Fruit fly (Drosophila melanogaster) whole organism, larva: ENCODE measurements around the gene Sfp79B.

Experiments used
- noc ChIP-seq: fragments of 200-800 bp; sonication (Bioruptor generic); optimal IDR thresholded peaks from 3 replicates; lab custom pipeline; 2019; ENCODE audit warnings: missing biosample characterization, mild to moderate bottlenecking, missing genetic modification characterization, moderate library complexity

Sfp79B gene

DNA sequence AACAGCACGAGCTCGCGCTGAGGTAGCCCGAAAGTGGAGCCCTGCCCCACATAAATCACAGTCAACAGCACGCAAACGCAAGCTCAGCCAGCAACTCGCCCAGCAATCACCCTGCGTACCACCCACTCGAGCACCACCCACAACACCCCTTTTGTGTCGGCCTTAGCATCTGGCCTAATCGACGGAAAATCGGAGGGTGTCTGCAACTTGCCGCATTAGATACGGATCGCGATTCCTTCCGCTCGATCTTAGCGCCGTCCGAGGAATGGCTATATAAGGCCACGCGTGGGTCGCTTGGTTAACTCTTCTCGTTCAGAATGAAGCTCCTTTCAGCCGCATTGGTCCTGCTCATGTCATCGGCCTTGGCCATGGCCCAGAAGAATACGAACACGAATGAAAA lies at the start of gene Sfp79B:
Gene Sfp79B (plus strand): TSS at position 301 of the 400 bp plus-strand sequence.
- no peak for TF ChIP-seq noc (tag; lab: Kevin White, UChicago)

DNA sequence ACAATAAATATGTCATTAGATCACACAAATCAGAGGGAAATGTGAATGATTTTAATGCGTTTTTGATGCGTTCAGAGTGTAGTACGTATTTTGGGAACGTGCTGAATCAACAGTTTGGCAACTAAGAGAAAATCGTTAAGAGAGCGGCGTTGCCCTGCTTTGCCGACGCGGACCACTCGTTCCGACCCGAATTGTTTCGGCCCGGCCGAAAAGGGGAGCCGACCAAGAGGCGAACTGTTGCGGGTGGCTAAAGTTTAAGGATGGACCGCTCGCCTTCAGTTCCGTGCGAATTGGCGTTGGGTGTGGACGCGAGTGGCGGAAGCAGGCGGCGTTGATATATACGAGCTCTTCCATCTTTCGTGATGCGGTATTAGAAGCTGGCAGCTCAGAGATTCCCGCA lies 45.4 kb upstream of the Sfp79B start, which contains the start of gene Oct-TyrR:
Gene Oct-TyrR (plus strand): TSS at position 287 of the 400 bp plus-strand sequence.
- no peak for TF ChIP-seq noc (tag; lab: Kevin White, UChicago)

- no peak for TF ChIP-seq noc (tag; lab: Kevin White, UChicago)
These were observed 29.0 kb upstream of the Sfp79B start for dm6 chr3L:22051152-22051551.

DNA sequence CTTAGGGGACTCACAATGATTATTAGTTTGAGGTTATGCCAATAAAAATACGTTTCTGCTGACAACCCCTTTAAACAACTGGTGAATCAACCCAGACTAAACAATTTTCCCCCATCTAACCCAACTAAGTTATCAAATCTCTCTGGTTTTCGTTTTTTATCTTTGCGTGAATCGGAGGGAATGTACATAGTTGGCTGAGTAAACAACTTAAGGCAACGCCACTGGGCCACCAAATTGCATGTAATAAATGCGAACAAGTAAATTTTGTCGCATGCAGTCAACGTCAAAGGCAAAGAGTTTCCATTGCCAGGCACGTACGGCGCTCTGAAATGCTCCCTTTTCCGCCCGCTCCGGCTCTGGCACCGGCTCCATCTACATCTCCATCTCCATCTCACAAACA lies 26.8 kb upstream of the Sfp79B start:
- no peak for TF ChIP-seq noc (tag; lab: Kevin White, UChicago)

DNA sequence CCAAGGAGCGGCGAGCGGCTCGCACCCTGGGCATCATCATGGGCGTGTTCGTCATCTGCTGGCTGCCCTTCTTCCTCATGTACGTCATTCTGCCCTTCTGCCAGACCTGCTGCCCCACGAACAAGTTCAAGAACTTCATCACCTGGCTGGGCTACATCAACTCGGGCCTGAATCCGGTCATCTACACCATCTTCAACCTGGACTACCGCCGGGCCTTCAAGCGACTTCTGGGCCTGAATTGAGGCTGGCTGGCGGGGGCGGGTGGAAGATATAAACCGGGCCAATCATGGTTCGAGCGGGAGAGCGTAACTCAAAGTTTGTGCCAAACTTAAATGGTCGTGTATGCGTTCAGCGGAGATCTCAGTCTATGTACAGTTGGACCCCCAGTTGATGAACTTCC lies 16.3 kb upstream of the Sfp79B start:
- no peak for TF ChIP-seq noc (tag; lab: Kevin White, UChicago)

DNA sequence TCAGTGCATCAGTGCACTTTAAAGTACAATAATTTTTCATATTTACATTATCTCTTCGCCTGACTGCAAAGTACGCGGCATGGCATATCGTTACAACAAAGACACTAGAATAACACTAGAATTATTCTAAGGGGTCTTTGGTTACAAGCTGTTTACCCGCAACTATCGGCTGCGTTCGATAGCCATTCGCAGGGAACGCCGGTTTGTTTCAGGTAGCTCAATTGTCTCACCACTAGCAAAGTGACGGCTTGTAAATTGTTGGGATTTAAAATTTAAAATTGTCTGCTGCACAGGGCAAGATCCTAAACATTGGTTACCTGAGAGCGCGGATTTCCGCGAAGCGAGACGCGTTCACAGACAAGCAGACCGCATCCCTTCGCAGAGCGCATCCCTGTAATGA lies 14.4 kb upstream of the Sfp79B start, which contains the start of gene CG14561:
Gene CG14561 (plus strand): TSS at position 214 of the 400 bp plus-strand sequence.
- no peak for TF ChIP-seq noc (tag; lab: Kevin White, UChicago)

DNA sequence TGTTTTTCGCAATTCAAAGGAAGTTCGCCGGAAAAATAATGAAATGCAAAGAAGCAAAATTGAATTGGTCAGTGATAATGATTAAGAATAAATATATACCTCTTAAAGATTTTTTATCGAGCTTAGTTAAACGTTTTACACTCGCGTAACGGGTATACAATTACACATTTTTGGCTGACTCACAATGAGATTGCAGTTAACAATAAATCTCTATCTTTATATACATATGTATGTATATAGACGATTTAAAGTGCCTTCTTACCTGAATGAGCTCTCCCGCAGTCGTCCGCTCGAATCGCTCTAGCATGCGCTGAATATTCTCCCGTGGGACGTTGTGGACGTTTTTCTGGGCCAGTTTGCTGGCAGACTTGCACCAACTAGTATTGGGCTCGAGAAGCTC lies 9.6 kb upstream of the Sfp79B start:
- TF ChIP-seq noc (tag; lab: Kevin White, UChicago) = no peak

DNA sequence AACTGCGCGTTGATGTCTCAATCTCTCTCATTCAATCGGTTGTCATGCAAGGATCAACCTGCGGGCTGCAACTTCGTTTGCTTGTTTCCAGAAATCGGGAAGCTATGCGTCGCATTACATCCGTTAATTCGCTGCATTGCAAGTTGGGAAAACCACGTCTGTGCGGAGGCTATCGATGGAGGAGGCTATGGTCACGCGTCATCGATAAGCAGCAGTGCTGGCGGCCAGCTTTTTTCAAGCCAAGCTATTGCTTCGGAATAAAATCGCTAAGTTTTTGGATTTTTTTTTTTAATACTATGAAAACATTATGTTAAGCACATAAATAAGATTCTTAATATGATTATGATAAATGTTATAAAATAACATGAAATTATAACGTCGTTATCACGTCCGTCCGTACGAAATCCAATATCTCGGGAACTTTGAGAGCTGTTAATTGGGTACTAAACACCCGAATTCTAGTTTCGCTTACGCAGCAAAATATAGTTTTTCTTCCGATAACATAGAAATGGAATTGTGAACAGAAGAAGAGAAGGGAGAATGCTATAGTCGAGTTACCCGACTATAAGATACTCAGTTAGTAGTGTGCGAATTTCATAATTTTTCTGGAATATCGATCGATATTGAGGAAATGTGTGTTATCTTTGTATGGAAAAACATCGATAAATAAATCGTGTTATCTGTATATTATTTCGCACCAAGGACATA lies 8.3 kb upstream of the Sfp79B start, which contains the start of gene CG7139:
Gene CG7139 (minus strand): TSS at position 162 of the 708 bp plus-strand sequence.
- TF ChIP-seq noc (tag; lab: Kevin White, UChicago) = no peak

- no peak for TF ChIP-seq noc (tag; lab: Kevin White, UChicago)
These were observed 7.3 kb upstream of the Sfp79B start for dm6 chr3L:22072824-22073223.

dm6 chr3L:22074347-22074971 lies 5.7 kb upstream of the Sfp79B start, which contains the start of gene CG7133:
Gene CG7133, minus strand, starts transcription at chr3L:22074523.
- TF ChIP-seq noc (tag; lab: Kevin White, UChicago) = no peak

DNA sequence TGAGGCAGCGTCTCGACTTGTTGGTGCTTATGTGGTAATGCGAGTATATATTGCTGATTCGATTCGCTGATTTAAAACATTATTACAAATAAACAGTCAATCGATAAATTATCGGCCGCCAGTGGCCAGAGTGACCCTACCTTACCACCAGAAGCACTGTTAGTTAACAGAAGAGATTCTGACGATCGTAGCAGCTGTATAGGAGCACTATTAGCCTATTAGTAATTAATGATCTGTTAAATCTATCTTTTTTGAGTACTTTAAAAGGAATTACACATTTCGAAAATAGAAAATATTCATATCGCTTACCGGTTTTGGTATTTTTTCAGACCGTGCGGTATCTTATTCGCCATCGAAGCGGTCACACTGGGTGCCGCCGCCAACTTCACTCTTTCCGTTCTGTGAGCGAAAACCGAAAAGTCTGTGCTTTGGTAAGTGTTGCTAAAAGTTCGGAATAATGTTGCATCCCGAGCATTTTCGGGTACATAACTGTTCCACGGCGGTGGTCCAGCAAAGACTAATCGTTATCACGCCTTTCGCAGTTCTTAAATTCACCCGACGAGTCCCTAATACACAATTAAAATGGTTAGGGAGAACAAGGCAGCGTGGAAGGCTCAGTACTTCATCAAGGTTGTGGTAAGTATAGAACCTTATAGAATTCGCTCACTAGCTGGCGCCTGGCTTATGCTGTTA lies 4.3 kb upstream of the Sfp79B start, which contains the start of the genes CG7130 and RpLP0:
Gene CG7130 (minus strand): TSS at position 51 of the 693 bp plus-strand sequence.
Gene RpLP0 (plus strand): TSS at position 162 of the 693 bp plus-strand sequence.
- peak; percentile 59 for TF ChIP-seq noc (tag; lab: Kevin White, UChicago)

DNA sequence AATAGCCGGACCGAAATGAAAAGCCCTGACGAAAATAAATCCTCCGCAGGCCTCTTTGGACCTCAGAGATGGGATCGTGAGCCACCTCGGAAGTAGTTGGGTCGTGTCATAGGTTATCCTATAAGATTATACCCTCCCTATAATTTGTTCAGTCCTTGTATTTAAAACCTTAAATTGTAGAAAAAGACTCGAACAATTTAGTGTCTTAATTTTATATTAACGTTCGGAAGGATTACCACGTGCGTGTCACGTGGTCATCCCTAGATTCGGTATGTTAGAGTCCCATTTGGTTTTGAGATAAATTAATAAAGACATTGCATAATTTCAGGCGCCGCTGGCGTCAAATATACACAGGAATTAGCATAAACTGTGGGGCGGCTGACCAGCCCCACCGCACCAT lies 2.1 kb upstream of the Sfp79B start:
- TF ChIP-seq noc (tag; lab: Kevin White, UChicago) = peak; percentile 2

DNA sequence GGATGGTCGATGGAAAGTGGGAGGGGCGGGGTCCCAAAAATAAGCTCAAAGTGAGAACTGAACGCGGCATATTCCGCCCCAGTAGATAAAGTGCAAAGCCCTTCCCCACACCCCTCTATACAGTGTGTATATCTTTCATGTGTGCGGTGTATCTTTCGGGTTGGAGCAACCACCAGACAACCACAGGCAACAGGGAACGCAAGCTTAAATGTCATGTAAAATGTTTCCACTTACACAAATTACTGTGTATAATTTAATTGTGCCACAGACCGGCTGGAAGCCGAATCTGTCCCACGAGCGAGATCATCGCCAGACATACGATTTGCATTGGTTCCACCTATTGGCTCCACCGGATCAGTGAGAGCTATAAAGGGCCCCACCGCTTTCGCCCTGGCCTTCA lies 2.3 kb downstream of the Sfp79B start, which contains the start of gene msopa:
Gene msopa (plus strand): TSS at position 301 of the 400 bp plus-strand sequence.
- TF ChIP-seq noc (tag; lab: Kevin White, UChicago) = no peak

DNA sequence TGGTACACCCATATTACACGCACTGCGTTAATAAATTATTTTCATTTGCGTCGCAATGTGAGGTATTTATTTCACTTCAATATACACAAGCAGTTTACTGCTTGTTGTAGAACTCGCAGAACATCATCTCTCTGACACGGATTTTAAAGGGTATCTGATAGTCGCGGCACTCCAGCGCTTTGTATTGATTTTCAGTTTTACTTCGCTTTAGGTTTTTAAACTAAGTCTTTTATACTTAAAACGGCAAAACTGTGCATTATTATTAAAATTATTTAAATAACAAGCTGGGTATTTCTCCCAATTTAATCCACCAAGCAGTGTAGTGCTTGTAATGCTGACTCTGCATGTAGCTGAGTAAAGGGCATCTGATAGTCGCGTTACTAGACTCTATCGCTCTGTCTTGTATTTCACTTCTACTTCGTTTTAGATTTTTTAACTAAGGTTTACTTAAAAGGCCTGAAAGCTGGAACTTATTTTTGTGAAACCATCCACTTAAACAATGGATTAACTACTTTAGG lies 3.1 kb downstream of the Sfp79B start:
- no peak for TF ChIP-seq noc (tag; lab: Kevin White, UChicago)

- TF ChIP-seq noc (tag; lab: Kevin White, UChicago) = no peak
These were observed 11.2 kb downstream of the Sfp79B start for dm6 chr3L:22091339-22091738.
